Fruit fly (Drosophila melanogaster) whole organism, pupa: Measurements from ENCODE around the gene S-Lap2.
A peak's percentile ranks its signal among the peaks of the same experiment; 100 is the strongest.

Source experiments
- CG12605 ChIP-seq: fragments of 200-800 bp; sonication (Bioruptor generic); IDR thresholded peaks from 2 replicates; pipeline ENCODE4 v1.3.6; 2022; ENCODE audit warnings: missing biosample characterization, missing genetic modification characterization
- CG17806 ChIP-seq: fragments of 200-800 bp; sonication (Bioruptor generic); optimal IDR thresholded peaks from 2 replicates; lab custom pipeline; 2018; ENCODE audit warnings: missing biosample characterization, mild to moderate bottlenecking, missing genetic modification characterization, moderate library complexity
- CG32121 ChIP-seq: fragments of 200-800 bp; sonication (Bioruptor generic); IDR thresholded peaks from 2 replicates; pipeline ENCODE4 v1.3.6; 2022; ENCODE audit warnings: missing biosample characterization, missing genetic modification characterization
- CG34367 ChIP-seq: fragments of 200-800 bp; sonication (Bioruptor generic); optimal IDR thresholded peaks from 2 replicates; lab custom pipeline; 2018; ENCODE audit warnings: missing biosample characterization, mild to moderate bottlenecking, missing genetic modification characterization
- CG4496 ChIP-seq: fragments of 200-800 bp; sonication (Bioruptor generic); IDR thresholded peaks from 3 replicates; pipeline ENCODE4 v1.3.6; 2022; ENCODE audit warnings: missing biosample characterization, missing genetic modification characterization
- CG8159 ChIP-seq: fragments of 200-800 bp; sonication (Bioruptor generic); optimal IDR thresholded peaks from 3 replicates; lab custom pipeline; 2018; ENCODE audit warnings: missing biosample characterization, mild to moderate bottlenecking, missing genetic modification characterization, moderate library complexity
- CG9948 ChIP-seq: fragments of 200-800 bp; sonication (Bioruptor generic); optimal IDR thresholded peaks from 2 replicates; lab custom pipeline; 2018; ENCODE audit warnings: missing biosample characterization, mild to moderate bottlenecking, missing genetic modification characterization, moderate library complexity
- D1 ChIP-seq: fragments of 200-800 bp; sonication (Bioruptor generic); optimal IDR thresholded peaks from 2 replicates; lab custom pipeline; 2018; ENCODE audit warnings: missing biosample characterization, mild to moderate bottlenecking, missing genetic modification characterization, moderate library complexity
- EcR ChIP-seq: fragments of 200-800 bp; sonication (Bioruptor generic); optimal IDR thresholded peaks from 3 replicates; lab custom pipeline; 2019; ENCODE audit warnings: missing biosample characterization, missing genetic modification characterization, mild to moderate bottlenecking, moderate library complexity, missing genetic modification reagents
- Ets98B ChIP-seq: fragments of 200-800 bp; sonication (Bioruptor generic); IDR thresholded peaks from 2 replicates; pipeline ENCODE4 v1.3.6; 2022; ENCODE audit warnings: missing biosample characterization, missing genetic modification characterization
- Pif1A ChIP-seq: fragments of 200-800 bp; sonication (Bioruptor generic); optimal IDR thresholded peaks from 3 replicates; lab custom pipeline; 2016; ENCODE audit warnings: missing biosample characterization, missing genetic modification characterization
- rn ChIP-seq: fragments of 200-800 bp; sonication (Bioruptor generic); IDR thresholded peaks from 2 replicates; pipeline ENCODE4 v1.3.6; 2022; ENCODE audit warnings: missing biosample characterization, missing genetic modification characterization

- peak; percentile 29 for TF ChIP-seq D1 (tag; lab: Kevin White, UChicago)
- no peak for TF ChIP-seq Ets98B
- peak; percentile 87 for TF ChIP-seq Pif1A (GFP tag; lab: Kevin White, UChicago)
- TF ChIP-seq CG8159 (tag; lab: Kevin White, UChicago) = peak; percentile 92
- TF ChIP-seq CG34367 (tag; lab: Kevin White, UChicago) = peak; percentile 42
- peak; percentile 51 for TF ChIP-seq CG17806
- TF ChIP-seq CG4496 (GFP tag; lab: Robert Waterston, UW) = no peak
- TF ChIP-seq CG12605 (GFP tag; lab: Robert Waterston, UW) = no peak
- TF ChIP-seq CG32121 (GFP tag; lab: Robert Waterston, UW) = no peak
- TF ChIP-seq EcR = no peak
- peak; percentile 49 for TF ChIP-seq CG9948 (tag; lab: Kevin White, UChicago)
- no peak for TF ChIP-seq rn (GFP tag; lab: Robert Waterston, UW)
Measured at dm6 chr3L:8656725-8657428, 37.2 kb downstream of the S-Lap2 start.
